Fruit fly (Drosophila melanogaster) whole organism, wandering third instar larva: ENCODE data around the gene BBS5.

Experiments
- Abd-B ChIP-seq: fragments of >200 bp; optimal IDR thresholded peaks from 2 replicates; lab custom pipeline; 2017; ENCODE audit warnings: missing biosample characterization, missing genetic modification characterization
- CG9705 ChIP-seq: fragments of 200-800 bp; sonication (Bioruptor generic); optimal IDR thresholded peaks from 2 replicates; lab custom pipeline; 2018; ENCODE audit warnings: missing biosample characterization, mild to moderate bottlenecking, missing genetic modification characterization
- Dfd ChIP-seq: fragments of >200 bp; optimal IDR thresholded peaks from 2 replicates; lab custom pipeline; 2017; ENCODE audit warnings: missing biosample characterization, missing genetic modification characterization
- GATAd ChIP-seq: sonication (Bioruptor generic); optimal IDR thresholded peaks from 2 replicates; lab custom pipeline; 2016; ENCODE audit warnings: missing biosample characterization, missing genetic modification characterization
- HLH106 ChIP-seq: fragments of 200-800 bp; optimal IDR thresholded peaks from 3 replicates; lab custom pipeline; 2019; ENCODE audit warnings: missing biosample characterization, mild to moderate bottlenecking, missing genetic modification characterization, moderate library complexity
- Hnf4 ChIP-seq: fragments of 200-800 bp; sonication (Bioruptor generic); optimal IDR thresholded peaks from 2 replicates; lab custom pipeline; 2016; ENCODE audit warnings: missing biosample characterization, mild to moderate bottlenecking, missing genetic modification characterization
- Hr78 ChIP-seq: fragments of >200 bp; optimal IDR thresholded peaks from 2 replicates; lab custom pipeline; 2017; ENCODE audit warnings: missing biosample characterization, missing genetic modification characterization
- Hr83 ChIP-seq: fragments of 200-300 bp; sonication (Bioruptor generic); optimal IDR thresholded peaks from 2 replicates; lab custom pipeline; 2016; ENCODE audit warnings: missing biosample characterization, mild to moderate bottlenecking, missing genetic modification characterization, moderate library complexity; ENCODE audit not compliant: poor library complexity, severe bottlenecking
- Jra ChIP-seq: sonication (Bioruptor generic); optimal IDR thresholded peaks from 2 replicates; lab custom pipeline; 2016; ENCODE audit warnings: missing biosample characterization, missing genetic modification characterization
- Mio ChIP-seq: sonication (Bioruptor generic); optimal IDR thresholded peaks from 2 replicates; lab custom pipeline; 2016; ENCODE audit warnings: missing biosample characterization, missing genetic modification characterization
- N ChIP-seq: fragments of >200 bp; optimal IDR thresholded peaks from 2 replicates; lab custom pipeline; 2018; ENCODE audit warnings: missing biosample characterization, missing external identifiers, missing genetic modification characterization
- OdsH ChIP-seq: fragments of 200-800 bp; sonication (Bioruptor generic); optimal IDR thresholded peaks from 2 replicates; lab custom pipeline; 2016; ENCODE audit warnings: missing biosample characterization, mild to moderate bottlenecking, missing genetic modification characterization
- Rel ChIP-seq, 2 experiments: fragments of 200-800 bp; sonication (Bioruptor generic) in 1 of 2; optimal IDR thresholded peaks; 2 replicates in 1 of 2; 3 replicates in 1 of 2; lab custom pipeline; 2016 to 2019; ENCODE audit warnings: mild to moderate bottlenecking in 2 of 2, missing biosample characterization in 2 of 2, missing genetic modification characterization in 2 of 2, moderate library complexity in 1 of 2
- Vsx2 ChIP-seq: fragments of 200-300, 225-300 bp; sonication (Bioruptor generic); optimal IDR thresholded peaks from 2 replicates; lab custom pipeline; 2018; ENCODE audit warnings: missing biosample characterization, missing genetic modification characterization; ENCODE audit not compliant: partially characterized antibody
- brk ChIP-seq: fragments of 200-800 bp; sonication (Bioruptor generic); optimal IDR thresholded peaks from 2 replicates; lab custom pipeline; 2016; ENCODE audit warnings: missing biosample characterization, mild to moderate bottlenecking, missing genetic modification characterization
- dl ChIP-seq, 2 experiments: fragments of 175-275, 200-275 bp in 1 of 2; fragments of 200-275 bp in 1 of 2; sonication (Bioruptor generic); optimal IDR thresholded peaks; lab custom pipeline; 2018; ENCODE audit warnings: mild to moderate bottlenecking in 2 of 2, missing biosample characterization in 2 of 2, missing genetic modification characterization in 2 of 2, moderate library complexity in 2 of 2; ENCODE audit not compliant: partially characterized antibody in 2 of 2, insufficient read depth in 1 of 2
- dmrt93B ChIP-seq: fragments of 200-800 bp; sonication (Bioruptor generic); optimal IDR thresholded peaks from 2 replicates; lab custom pipeline; 2018; ENCODE audit warnings: missing biosample characterization, mild to moderate bottlenecking, missing genetic modification characterization
- dsf ChIP-seq: sonication (Bioruptor generic); optimal IDR thresholded peaks from 2 replicates; lab custom pipeline; 2016; ENCODE audit warnings: missing biosample characterization, missing genetic modification characterization, borderline replicate concordance
- ey ChIP-seq: fragments of 200-800 bp; sonication (Bioruptor generic); optimal IDR thresholded peaks from 2 replicates; lab custom pipeline; 2016; ENCODE audit warnings: missing biosample characterization, missing genetic modification characterization
- foxo ChIP-seq, 2 experiments: fragments of 200-800 bp; sonication (Bioruptor generic); optimal IDR thresholded peaks; 2 replicates in 1 of 2; 3 replicates in 1 of 2; lab custom pipeline; 2016 to 2017; ENCODE audit warnings: missing biosample characterization in 2 of 2, missing genetic modification characterization in 2 of 2
- fru ChIP-seq: fragments of 200-800 bp; sonication (Bioruptor generic); optimal IDR thresholded peaks from 3 replicates; lab custom pipeline; 2016; ENCODE audit warnings: missing biosample characterization, mild to moderate bottlenecking, missing genetic modification characterization
- h ChIP-seq: fragments of 200-800 bp; sonication (Bioruptor generic); optimal IDR thresholded peaks from 3 replicates; lab custom pipeline; 2016; ENCODE audit warnings: missing biosample characterization, mild to moderate bottlenecking, missing genetic modification characterization
- jim ChIP-seq: fragments of 175-275, 200-325 bp; sonication (Bioruptor generic); optimal IDR thresholded peaks from 2 replicates; lab custom pipeline; 2016; ENCODE audit warnings: missing biosample characterization, mild to moderate bottlenecking, missing genetic modification characterization
- lola ChIP-seq: fragments of >200 bp; optimal IDR thresholded peaks from 2 replicates; lab custom pipeline; 2017; ENCODE audit warnings: missing biosample characterization, missing genetic modification characterization
- pan ChIP-seq: fragments of >200 bp; optimal IDR thresholded peaks from 2 replicates; lab custom pipeline; 2017
- rgr ChIP-seq: fragments of 200-800 bp; sonication (Bioruptor generic); optimal IDR thresholded peaks from 3 replicates; lab custom pipeline; 2016; ENCODE audit warnings: missing biosample characterization, mild to moderate bottlenecking, missing genetic modification characterization
- sage ChIP-seq: fragments of 200-800 bp; sonication (Bioruptor generic); optimal IDR thresholded peaks from 2 replicates; lab custom pipeline; 2016; ENCODE audit warnings: missing biosample characterization, mild to moderate bottlenecking, missing genetic modification characterization
- sv ChIP-seq: fragments of 200-800 bp; sonication (Bioruptor generic); optimal IDR thresholded peaks from 3 replicates; lab custom pipeline; 2016; ENCODE audit warnings: missing biosample characterization, missing genetic modification characterization
- tai ChIP-seq: sonication (Bioruptor generic); optimal IDR thresholded peaks from 2 replicates; lab custom pipeline; 2016; ENCODE audit warnings: missing biosample characterization, missing genetic modification characterization
- usp ChIP-seq: fragments of >200 bp; optimal IDR thresholded peaks from 2 replicates; lab custom pipeline; 2017; ENCODE audit warnings: missing biosample characterization, missing genetic modification characterization
- woc ChIP-seq: sonication (Bioruptor generic); optimal IDR thresholded peaks from 2 replicates; lab custom pipeline; 2016; ENCODE audit warnings: missing biosample characterization, mild to moderate bottlenecking, missing genetic modification characterization

The BBS5 gene

DNA sequence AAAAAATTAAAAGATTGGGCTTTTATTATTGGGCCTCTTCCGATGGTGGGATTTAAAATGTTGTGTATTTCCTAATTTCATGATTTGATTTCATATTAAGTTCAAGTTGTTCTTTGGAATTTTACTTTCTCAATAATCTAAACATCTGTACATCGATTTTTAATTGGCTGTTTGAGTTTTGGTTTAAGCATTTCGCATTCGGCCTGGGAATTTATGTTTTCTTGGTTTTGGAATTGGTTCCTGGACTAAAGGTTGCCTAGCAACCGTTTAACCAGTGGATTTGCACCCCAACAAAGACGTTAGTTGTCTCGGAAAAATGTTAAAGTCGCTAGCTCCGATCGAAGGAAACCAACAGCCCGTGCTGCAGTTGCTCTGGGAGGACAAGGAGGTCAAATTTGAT is at the start of gene BBS5:
BBS5 (plus strand) TSS at position 301 of the 400 bp plus-strand sequence.
- TF ChIP-seq HLH106 (no peak), jim (GFP tag; lab: Kevin White, UChicago) (no peak), GATAd (GFP tag; lab: Kevin White, UChicago) (no peak), brk (GFP tag; lab: Kevin White, UChicago) (no peak), OdsH (GFP tag; lab: Kevin White, UChicago) (no peak), foxo (GFP tag; optimal IDR thresholded peaks at IDR 0.05; lab: Kevin White, UChicago) (no peak), Hnf4 (GFP tag; lab: Kevin White, UChicago) (no peak), h (no peak), Rel (GFP tag; optimal IDR thresholded peaks at IDR 0.05; lab: Kevin White, UChicago) (no peak), Rel (tag; optimal IDR thresholded peaks at IDR 0.05; lab: Kevin White, UChicago) (no peak), Jra (no peak), sv (GFP tag; lab: Kevin White, UChicago) (no peak), dmrt93B (no peak)
- TF ChIP-seq, all 38 proteins: peak for 0

DNA sequence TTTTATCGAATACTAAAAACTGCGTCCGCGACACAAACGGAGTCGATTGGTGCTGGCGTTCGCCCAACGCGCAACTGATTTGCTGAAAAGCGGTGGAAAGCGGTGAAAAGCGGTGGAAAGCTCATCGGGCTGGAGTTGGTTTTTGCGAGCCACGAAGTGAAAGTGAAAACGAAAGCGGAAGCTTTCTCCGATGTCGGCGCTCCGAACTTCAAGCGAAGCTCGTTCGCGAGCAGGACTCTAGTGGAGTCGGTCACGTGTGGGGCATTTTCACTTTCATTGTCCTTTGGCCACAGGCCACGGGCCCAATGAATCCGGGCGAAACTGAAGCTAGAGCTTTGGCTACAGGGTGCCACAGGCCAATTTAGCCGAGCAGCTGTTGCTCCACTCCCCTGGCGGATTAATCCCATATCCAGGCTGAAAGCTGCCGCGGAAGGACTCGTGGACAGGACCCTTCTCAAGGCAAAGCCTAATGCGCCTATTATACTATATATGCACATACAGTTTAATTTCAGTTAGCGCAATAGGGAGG is 47.3 kb upstream of the BBS5 start:
- no peak for TF ChIP-seq sage (GFP tag; lab: Kevin White, UChicago)
- TF ChIP-seq Hr83 (GFP tag; lab: Kevin White, UChicago): no peak
- TF ChIP-seq woc (GFP tag; lab: Kevin White, UChicago): no peak
- TF ChIP-seq Vsx2 (GFP tag; lab: Kevin White, UChicago): no peak
- TF ChIP-seq dmrt93B: no peak
- TF ChIP-seq CG9705 (GFP tag; lab: Kevin White, UChicago): no peak

DNA sequence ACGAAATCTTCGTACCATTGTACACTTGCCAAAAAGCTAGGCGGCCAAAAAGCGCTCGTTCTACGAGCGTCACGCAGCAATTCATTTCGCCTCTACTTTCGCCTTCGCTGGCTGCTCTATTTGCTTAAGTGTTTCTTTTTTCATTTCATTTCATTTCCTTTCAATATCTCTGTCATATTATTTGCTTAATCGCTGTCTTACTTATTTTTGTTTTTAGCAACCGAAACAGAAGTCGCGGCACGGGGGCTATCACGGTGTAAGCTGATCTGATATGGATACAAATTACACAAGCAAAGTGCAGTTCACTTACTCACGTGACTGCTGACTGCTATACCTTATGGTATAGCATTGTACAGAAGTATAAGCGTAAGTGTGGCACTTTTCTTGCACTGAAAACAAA is 44.8 kb upstream of the BBS5 start:
- TF ChIP-seq dl (GFP tag; optimal IDR thresholded peaks at IDR 0.05; lab: Kevin White, UChicago; ENCODE audit: insufficient read depth in 1 of 2, partially characterized antibody in 2 of 2) (no peak), Hr83 (GFP tag; lab: Kevin White, UChicago) (peak; percentile 0), foxo (GFP tag; optimal IDR thresholded peaks at IDR 0.05; lab: Kevin White, UChicago) (no peak), CG9705 (GFP tag; lab: Kevin White, UChicago) (no peak), lola (GFP tag; lab: Kevin White, UChicago) (no peak), fru (GFP tag; lab: Kevin White, UChicago) (peak; percentile 23), OdsH (GFP tag; lab: Kevin White, UChicago) (peak; percentile 39), h (peak; percentile 57), rgr (GFP tag; lab: Kevin White, UChicago) (peak; percentile 38)
- TF ChIP-seq, all 38 proteins: peak for 5

DNA sequence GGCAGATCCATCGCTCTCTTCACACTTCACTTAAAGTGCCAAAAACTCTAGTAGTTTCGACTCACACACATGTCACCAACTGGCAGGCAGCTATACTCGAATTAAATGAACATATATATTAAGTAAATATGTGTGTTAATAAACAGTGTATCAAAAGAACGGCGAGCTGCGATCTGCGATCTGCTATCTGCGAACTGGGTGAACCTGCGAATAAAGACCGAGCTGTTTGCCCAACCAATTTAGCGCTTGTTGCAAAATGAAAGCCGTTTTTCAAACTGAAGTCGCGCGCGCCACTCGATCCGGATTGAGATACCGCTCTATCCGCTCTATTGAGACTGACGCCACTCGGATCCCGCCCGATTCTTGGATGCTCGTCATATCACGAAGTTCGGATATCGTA is 43.0 kb upstream of the BBS5 start, which contains the start of gene CG44098:
CG44098 (minus strand) TSS at position 101 of the 400 bp plus-strand sequence.
- TF ChIP-seq fru (GFP tag; lab: Kevin White, UChicago) (no peak), Mio (GFP tag; lab: Kevin White, UChicago) (no peak), rgr (GFP tag; lab: Kevin White, UChicago) (peak; percentile 7), h (peak; percentile 13), Hr83 (GFP tag; lab: Kevin White, UChicago) (peak; percentile 15)

DNA sequence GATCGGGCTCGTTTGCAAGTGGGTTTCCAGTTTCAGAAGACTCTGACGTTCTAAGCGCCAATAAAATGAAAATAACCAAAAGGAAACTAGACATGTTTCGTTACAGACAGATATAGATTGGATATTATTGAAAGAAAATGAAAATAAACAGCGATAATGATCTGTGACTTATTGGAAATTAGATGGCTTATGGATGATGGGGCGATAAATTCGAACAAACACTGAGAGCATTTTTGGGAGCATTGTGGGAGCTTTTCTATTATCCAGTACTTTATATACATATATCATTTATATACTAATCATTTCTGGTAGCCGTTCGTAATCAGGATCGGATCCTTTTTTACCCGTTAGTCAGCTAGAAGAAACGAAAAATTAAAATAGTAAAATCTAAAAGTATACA is 41.2 kb upstream of the BBS5 start, which contains the start of gene CG44088:
CG44088 (minus strand) TSS at position 101 of the 400 bp plus-strand sequence.
- TF ChIP-seq dl (GFP tag; optimal IDR thresholded peaks at IDR 0.05; lab: Kevin White, UChicago; ENCODE audit: insufficient read depth in 1 of 2, partially characterized antibody in 2 of 2) (no peak), sage (GFP tag; lab: Kevin White, UChicago) (no peak), Hnf4 (GFP tag; lab: Kevin White, UChicago) (no peak), Abd-B (GFP tag; lab: Kevin White, UChicago) (no peak), pan (lab: Kevin White, UChicago) (no peak), dmrt93B (no peak), usp (GFP tag; lab: Kevin White, UChicago) (no peak), Vsx2 (GFP tag; lab: Kevin White, UChicago) (no peak), Dfd (GFP tag; lab: Kevin White, UChicago) (no peak), Jra (no peak), jim (GFP tag; lab: Kevin White, UChicago) (no peak), tai (no peak)

DNA sequence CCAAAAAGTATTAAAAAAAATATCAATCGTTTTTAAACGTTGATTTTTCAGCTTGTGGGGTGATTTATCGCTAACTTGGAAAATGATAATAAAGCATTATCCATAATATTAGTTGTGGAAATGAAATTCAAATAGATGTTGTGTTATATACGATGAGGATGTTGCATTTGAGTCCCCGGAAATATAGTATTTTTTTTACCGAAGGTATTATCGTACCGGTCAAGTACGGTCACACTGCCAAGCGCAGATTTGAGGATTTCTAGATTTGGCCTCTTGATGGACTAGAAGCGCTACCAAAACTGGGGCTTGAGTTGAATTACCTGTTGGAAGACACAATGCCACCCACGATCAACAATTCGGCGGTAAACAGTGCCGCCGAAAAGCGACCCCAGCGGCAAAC is 40.7 kb upstream of the BBS5 start:
- no peak for TF ChIP-seq dsf (GFP tag; lab: Kevin White, UChicago)
- no peak for TF ChIP-seq lola (GFP tag; lab: Kevin White, UChicago)
- TF ChIP-seq ey (GFP tag; lab: Kevin White, UChicago): peak; percentile 27
- no peak for TF ChIP-seq Hr83 (GFP tag; lab: Kevin White, UChicago)
- TF ChIP-seq CG9705 (GFP tag; lab: Kevin White, UChicago): peak; percentile 16
- peak; percentile 13 for TF ChIP-seq Hr78 (GFP tag; lab: Kevin White, UChicago)
- no peak for TF ChIP-seq pan (lab: Kevin White, UChicago)
- no peak for TF ChIP-seq OdsH (GFP tag; lab: Kevin White, UChicago)
- TF ChIP-seq fru (GFP tag; lab: Kevin White, UChicago): peak; percentile 20
- peak; percentile 51 for TF ChIP-seq N (GFP tag; lab: Kevin White, UChicago)
- TF ChIP-seq Rel (GFP tag; optimal IDR thresholded peaks at IDR 0.05; lab: Kevin White, UChicago): no peak
- TF ChIP-seq Rel (tag; optimal IDR thresholded peaks at IDR 0.05; lab: Kevin White, UChicago): no peak
- TF ChIP-seq brk (GFP tag; lab: Kevin White, UChicago): no peak
- TF ChIP-seq, all 38 proteins: peak for 5
